Worm (Caenorhabditis elegans): ENCODE data around the gene K01A11.1.
"Not testable (repeated sequence)": the region's sequence is repeated elsewhere in the genome, so short reads cannot be mapped to it uniquely, and the experiment has no call there.

Gene K01A11.1

DNA sequence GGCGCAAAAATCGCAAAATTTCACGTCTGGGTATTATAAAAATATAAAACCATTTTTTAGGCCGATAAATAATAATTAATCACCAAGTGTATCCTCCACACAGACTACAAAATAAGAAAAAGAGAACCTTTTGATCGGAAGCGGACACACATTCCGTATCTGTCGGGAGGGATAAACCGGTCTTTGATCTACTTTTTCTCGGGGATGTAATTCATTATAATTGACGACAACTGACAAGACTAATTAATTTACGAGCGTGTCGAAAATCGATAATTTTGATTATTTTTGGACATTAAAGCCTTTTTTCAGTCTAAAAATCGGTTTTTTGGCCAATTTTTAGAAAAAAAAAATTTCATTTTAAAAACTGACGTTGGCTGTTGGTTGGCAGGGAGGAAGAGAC is 39.1 kb upstream of the K01A11.1 start:
- TF ChIP-seq cog-1 (tag; optimal IDR thresholded peaks at IDR 0.05), result no peak
- TF ChIP-seq ztf-29 (GFP tag; IDR thresholded peaks at IDR 0.05), result no peak
- no peak for TF ChIP-seq klf-2 (GFP tag; conservative IDR thresholded peaks at IDR 0.05)
- TF ChIP-seq ref-1 (GFP tag; conservative IDR thresholded peaks at IDR 0.05), result no peak
- TF ChIP-seq med-1 (GFP tag; optimal IDR thresholded peaks at IDR 0.05; ENCODE audit: insufficient read depth), result no peak
- TF ChIP-seq ztf-23 (GFP tag; IDR thresholded peaks at IDR 0.05), result no peak
- no peak for TF ChIP-seq tab-1 (GFP tag; IDR thresholded peaks at IDR 0.05)
- TF ChIP-seq flt-1 (GFP tag; IDR thresholded peaks at IDR 0.05), result no peak
- no peak for TF ChIP-seq T22C8.4 (GFP tag; IDR thresholded peaks at IDR 0.05)

DNA sequence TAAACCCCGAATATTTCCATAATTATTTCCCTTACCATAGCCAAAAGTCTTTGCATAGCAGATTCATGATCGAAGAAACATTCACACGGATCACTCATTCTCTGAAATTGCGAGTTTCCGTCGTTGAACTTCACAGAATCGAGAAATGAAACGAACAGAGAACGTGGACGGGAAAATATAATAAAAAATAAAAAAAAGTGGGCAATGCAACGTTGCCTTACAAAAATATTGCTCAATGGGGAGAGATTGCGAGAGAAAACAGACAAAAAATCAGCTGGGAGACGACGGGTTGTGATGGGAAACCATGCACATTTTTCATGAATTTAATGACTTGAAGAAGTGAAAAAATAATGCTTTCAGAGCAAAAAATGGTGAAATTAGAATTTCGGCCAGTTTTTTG is 38.4 kb upstream of the K01A11.1 start, which contains the start of gene smim-14:
smim-14 (minus strand) TSS at position 101 of the 400 bp plus-strand sequence.
- no peak for TF ChIP-seq med-1 (GFP tag; optimal IDR thresholded peaks at IDR 0.05; ENCODE audit: insufficient read depth)
- TF ChIP-seq T22C8.4 (GFP tag; IDR thresholded peaks at IDR 0.05), result no peak
- no peak for TF ChIP-seq klf-2 (GFP tag; conservative IDR thresholded peaks at IDR 0.05)
- no peak for TF ChIP-seq tab-1 (GFP tag; IDR thresholded peaks at IDR 0.05)
- TF ChIP-seq ref-1 (GFP tag; conservative IDR thresholded peaks at IDR 0.05), result no peak
- TF ChIP-seq ztf-23 (GFP tag; IDR thresholded peaks at IDR 0.05), result no peak
- no peak for TF ChIP-seq cog-1 (tag; optimal IDR thresholded peaks at IDR 0.05)
- TF ChIP-seq flt-1 (GFP tag; IDR thresholded peaks at IDR 0.05), result no peak
- TF ChIP-seq ztf-29 (GFP tag; IDR thresholded peaks at IDR 0.05), result no peak

DNA sequence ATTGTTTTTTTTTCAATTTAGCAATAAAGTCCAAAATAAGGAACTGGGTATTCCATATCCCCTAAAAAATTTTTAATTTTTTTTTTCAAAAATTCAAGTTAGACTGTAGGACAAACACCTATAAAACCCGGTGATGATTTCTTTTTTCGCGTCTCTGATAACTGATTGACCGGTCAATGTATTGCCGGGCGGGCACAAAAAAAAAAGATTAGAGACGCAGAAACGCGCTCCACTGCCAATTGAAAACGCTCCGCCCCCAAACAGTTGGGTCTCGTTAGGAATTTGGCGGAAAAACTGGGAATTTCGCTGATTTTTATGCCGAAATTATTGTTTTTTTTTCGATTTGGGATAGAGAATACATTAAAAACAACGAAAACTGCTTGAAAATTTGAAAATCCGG is 37.1 kb upstream of the K01A11.1 start:
- TF ChIP-seq klf-2 (GFP tag; conservative IDR thresholded peaks at IDR 0.05) (no peak), tab-1 (GFP tag; IDR thresholded peaks at IDR 0.05) (no peak), flt-1 (GFP tag; IDR thresholded peaks at IDR 0.05) (no peak), med-1 (GFP tag; optimal IDR thresholded peaks at IDR 0.05; ENCODE audit: insufficient read depth) (no peak), cog-1 (tag; optimal IDR thresholded peaks at IDR 0.05) (no peak), ztf-29 (GFP tag; IDR thresholded peaks at IDR 0.05) (no peak), ref-1 (GFP tag; conservative IDR thresholded peaks at IDR 0.05) (no peak), T22C8.4 (GFP tag; IDR thresholded peaks at IDR 0.05) (no peak), ztf-23 (GFP tag; IDR thresholded peaks at IDR 0.05) (no peak)

DNA sequence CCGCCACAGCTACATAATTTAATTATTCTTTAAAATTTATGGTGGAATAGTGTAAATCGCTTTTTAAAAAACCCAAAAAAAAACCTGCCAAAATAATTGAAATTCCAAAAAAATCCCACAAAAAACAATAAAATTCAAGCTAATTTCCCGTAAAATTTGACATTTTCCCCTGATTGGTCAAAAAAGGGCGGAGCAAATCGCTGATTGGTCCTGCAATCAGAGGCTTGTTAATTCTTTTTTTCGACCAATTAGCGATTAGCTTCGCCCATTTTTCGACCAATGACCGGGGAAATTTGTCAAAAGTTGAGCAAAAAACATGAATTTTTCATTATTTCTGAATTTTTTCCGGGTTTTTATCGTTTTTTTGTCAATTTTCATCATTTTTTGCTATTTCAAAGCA is 35.7 kb upstream of the K01A11.1 start:
- TF ChIP-seq ref-1 (GFP tag; conservative IDR thresholded peaks at IDR 0.05) (no peak), ztf-23 (GFP tag; IDR thresholded peaks at IDR 0.05) (no peak), tab-1 (GFP tag; IDR thresholded peaks at IDR 0.05) (no peak), flt-1 (GFP tag; IDR thresholded peaks at IDR 0.05) (no peak), ztf-29 (GFP tag; IDR thresholded peaks at IDR 0.05) (no peak), klf-2 (GFP tag; conservative IDR thresholded peaks at IDR 0.05) (no peak), T22C8.4 (GFP tag; IDR thresholded peaks at IDR 0.05) (no peak), med-1 (GFP tag; optimal IDR thresholded peaks at IDR 0.05; ENCODE audit: insufficient read depth) (no peak), cog-1 (tag; optimal IDR thresholded peaks at IDR 0.05) (no peak)

DNA sequence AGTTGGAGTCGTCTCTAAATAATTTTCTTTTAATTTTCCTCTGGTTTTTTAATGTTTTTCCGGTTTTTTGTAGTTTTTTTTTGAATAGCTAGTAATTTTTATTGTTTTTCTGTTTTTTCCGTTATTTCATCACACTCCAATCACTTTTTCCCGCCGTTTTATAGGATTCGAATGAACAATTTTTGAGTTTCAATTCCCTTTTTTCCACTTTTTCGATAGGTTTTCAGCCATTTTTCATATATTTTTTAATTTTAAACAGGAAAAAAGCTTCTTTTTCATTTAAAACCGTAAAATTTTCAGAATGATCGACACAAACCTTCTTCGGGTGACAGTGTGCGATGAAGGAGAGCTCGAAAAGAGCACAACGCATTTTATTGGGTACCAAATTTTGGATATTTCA is 30.1 kb upstream of the K01A11.1 start, which contains the start of gene pph-6:
pph-6 (plus strand) TSS at position 301 of the 400 bp plus-strand sequence.
- TF ChIP-seq klf-2 (GFP tag; conservative IDR thresholded peaks at IDR 0.05) (no peak), med-1 (GFP tag; optimal IDR thresholded peaks at IDR 0.05; ENCODE audit: insufficient read depth) (no peak), T22C8.4 (GFP tag; IDR thresholded peaks at IDR 0.05) (no peak), tab-1 (GFP tag; IDR thresholded peaks at IDR 0.05) (no peak), ztf-23 (GFP tag; IDR thresholded peaks at IDR 0.05) (no peak), ztf-29 (GFP tag; IDR thresholded peaks at IDR 0.05) (no peak), cog-1 (tag; optimal IDR thresholded peaks at IDR 0.05) (no peak), ref-1 (GFP tag; conservative IDR thresholded peaks at IDR 0.05) (no peak), flt-1 (GFP tag; IDR thresholded peaks at IDR 0.05) (no peak)

DNA sequence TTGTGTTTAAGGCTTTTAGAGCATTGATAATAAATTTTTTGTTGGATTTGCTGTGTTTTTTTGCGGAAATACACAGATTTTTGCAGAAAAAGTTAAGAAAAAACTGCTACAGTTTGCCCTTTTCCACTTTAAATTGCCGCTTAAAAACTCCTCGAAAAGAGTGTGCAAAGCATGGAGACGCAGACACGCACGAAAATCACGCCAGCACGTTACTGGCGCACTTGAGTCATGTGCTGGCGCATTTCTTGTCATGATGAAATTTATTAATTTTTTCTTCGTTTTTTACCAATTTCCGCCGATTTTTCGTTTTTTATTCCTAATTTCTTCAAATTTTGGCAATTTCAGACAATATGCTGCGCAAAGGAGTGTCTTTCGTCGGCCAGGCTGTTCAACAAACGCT is 28.8 kb upstream of the K01A11.1 start, which contains the start of gene C34C12.8:
C34C12.8 (plus strand) TSS at position 346 of the 400 bp plus-strand sequence.
- TF ChIP-seq ref-1 (GFP tag; conservative IDR thresholded peaks at IDR 0.05), result no peak
- TF ChIP-seq ztf-23 (GFP tag; IDR thresholded peaks at IDR 0.05), result peak; percentile 66; the same call in 1 of the 2 replicates
- peak; percentile 46 for TF ChIP-seq cog-1 (tag; optimal IDR thresholded peaks at IDR 0.05)
- no peak for TF ChIP-seq tab-1 (GFP tag; IDR thresholded peaks at IDR 0.05)
- TF ChIP-seq klf-2 (GFP tag; conservative IDR thresholded peaks at IDR 0.05), result no peak
- no peak for TF ChIP-seq T22C8.4 (GFP tag; IDR thresholded peaks at IDR 0.05)
- no peak for TF ChIP-seq ztf-29 (GFP tag; IDR thresholded peaks at IDR 0.05)
- TF ChIP-seq med-1 (GFP tag; optimal IDR thresholded peaks at IDR 0.05; ENCODE audit: insufficient read depth), result no peak
- TF ChIP-seq flt-1 (GFP tag; IDR thresholded peaks at IDR 0.05), result peak; percentile 70; the same call in 1 of the 2 replicates

DNA sequence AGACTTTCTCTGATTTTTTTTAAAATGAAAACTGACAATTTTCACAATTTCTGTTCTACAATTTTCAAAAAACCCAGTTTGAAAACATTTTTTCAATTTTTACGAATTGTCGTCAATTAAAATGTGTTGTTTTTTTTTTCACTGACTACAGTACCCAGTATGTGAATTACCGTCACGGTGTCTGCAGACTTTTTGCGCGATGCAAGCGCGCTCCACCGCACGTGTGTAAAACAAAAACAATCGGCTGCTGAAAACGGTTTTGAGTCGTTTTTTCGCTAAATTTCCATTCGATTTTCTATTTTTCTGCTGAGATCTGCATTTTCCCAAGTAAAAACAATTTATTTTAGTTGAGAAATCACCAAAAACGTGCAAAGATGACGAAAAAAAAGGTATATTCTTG is 24.9 kb upstream of the K01A11.1 start:
- peak; percentile 77 for TF ChIP-seq ztf-23 (GFP tag; IDR thresholded peaks at IDR 0.05)
- 0 out of 2 replicates have a peak, but pooled peaks have one; percentile 9 for TF ChIP-seq flt-1 (GFP tag; IDR thresholded peaks at IDR 0.05)
- no peak for TF ChIP-seq med-1 (GFP tag; optimal IDR thresholded peaks at IDR 0.05; ENCODE audit: insufficient read depth)
- peak; percentile 59 for TF ChIP-seq cog-1 (tag; optimal IDR thresholded peaks at IDR 0.05)
- no peak for TF ChIP-seq tab-1 (GFP tag; IDR thresholded peaks at IDR 0.05)

DNA sequence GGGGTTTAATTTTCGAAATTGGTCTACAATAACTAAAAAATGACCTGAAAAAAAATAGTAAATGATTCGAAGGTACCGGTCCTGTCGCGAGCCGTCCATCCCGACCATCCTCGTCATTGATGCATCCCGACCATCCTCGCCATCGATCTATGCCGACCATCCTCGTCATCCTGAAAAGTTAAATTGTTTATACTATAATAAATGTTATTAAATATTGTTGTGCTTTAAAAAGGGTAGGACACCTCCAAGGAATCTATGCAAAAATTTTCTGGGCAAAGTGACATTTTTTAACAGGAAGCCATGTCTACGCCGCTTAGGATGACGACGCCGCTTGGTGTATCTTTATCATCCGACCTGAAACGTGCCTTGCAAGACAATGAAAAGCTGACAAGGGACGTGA is 22.8 kb upstream of the K01A11.1 start, which contains the start of gene C34C12.1:
C34C12.1 (plus strand) TSS at position 301 of the 400 bp plus-strand sequence.
- not testable (repeated sequence) for TF ChIP-seq med-1 (GFP tag; optimal IDR thresholded peaks at IDR 0.05; ENCODE audit: insufficient read depth); ztf-23 (GFP tag; IDR thresholded peaks at IDR 0.05); tab-1 (GFP tag; IDR thresholded peaks at IDR 0.05)

DNA sequence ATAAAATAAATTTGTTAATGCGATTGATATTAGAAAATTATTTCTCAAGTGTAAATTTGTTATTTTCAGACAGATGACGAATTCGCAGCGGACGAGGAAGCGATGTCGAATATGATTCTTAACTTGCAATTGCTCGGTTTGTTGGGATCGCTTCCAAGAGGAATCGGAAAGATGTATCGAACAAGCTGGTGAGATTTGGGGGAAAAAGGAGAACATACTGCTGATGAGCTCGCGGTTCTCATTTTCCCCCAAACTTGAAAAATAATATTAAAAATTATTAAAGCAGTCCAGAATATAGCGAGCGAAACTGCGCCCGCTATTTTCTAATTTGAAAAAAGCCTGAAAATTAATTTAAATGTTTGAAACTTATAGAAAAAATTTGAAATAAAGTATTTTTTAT is 22.2 kb upstream of the K01A11.1 start, which contains the start of gene C34C12.2:
C34C12.2 (plus strand) TSS at position 301 of the 400 bp plus-strand sequence.
- not testable (repeated sequence) for TF ChIP-seq T22C8.4, tab-1, ztf-23 (GFP tag; IDR thresholded peaks at IDR 0.05)

DNA sequence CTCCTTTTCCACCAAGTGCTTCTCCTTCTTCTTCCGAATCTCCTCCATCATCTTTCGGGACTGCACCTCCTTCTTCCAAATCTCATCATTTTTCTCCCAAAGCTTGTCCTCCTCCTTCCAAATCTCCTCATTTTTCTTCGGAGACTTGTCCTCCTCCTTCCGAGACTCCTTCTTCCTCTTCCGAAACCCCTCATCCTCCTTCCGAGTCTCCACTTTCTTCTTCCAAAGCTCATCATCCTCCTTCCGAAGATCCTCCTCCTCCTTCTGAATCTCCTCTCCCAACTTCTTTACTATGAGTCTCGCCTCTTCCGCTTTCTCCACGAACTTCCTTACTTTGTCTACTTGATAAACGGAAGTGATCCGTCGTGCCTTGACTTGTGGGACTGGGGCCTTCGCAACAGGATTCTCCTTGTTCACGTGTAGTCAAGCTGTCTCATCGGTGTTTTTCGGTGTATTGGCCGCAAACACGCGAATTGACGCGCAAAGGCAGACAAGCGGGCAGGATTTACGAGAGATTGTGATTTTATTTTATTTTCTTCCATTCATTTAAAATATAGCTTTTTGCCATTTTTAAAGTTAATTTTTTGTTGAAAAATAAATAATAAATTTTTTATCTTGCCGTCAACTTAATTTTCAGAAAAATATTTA is 21.4 kb upstream of the K01A11.1 start, which contains the start of the genes K01A11.3 and C34C12.12:
K01A11.3 (minus strand) TSS at position 51 of the 648 bp plus-strand sequence.
C34C12.12 (plus strand) TSS at position 632 of the 648 bp plus-strand sequence.
- TF ChIP-seq flt-1 (GFP tag; IDR thresholded peaks at IDR 0.05), result no peak
- no peak for TF ChIP-seq ztf-23 (GFP tag; IDR thresholded peaks at IDR 0.05)
- TF ChIP-seq cog-1 (tag; optimal IDR thresholded peaks at IDR 0.05), result no peak
- no peak for TF ChIP-seq ref-1 (GFP tag; conservative IDR thresholded peaks at IDR 0.05)
- no peak for TF ChIP-seq T22C8.4 (GFP tag; IDR thresholded peaks at IDR 0.05)
- no peak for TF ChIP-seq tab-1 (GFP tag; IDR thresholded peaks at IDR 0.05)
- TF ChIP-seq klf-2 (GFP tag; conservative IDR thresholded peaks at IDR 0.05), result no peak
- no peak for TF ChIP-seq ztf-29 (GFP tag; IDR thresholded peaks at IDR 0.05)
- TF ChIP-seq med-1 (GFP tag; optimal IDR thresholded peaks at IDR 0.05; ENCODE audit: insufficient read depth), result no peak
